Worm (Caenorhabditis elegans) whole organism, L4 larva: ENCODE results near the gene Y69H2.10.

ENCODE experiments used
- F10B5.3 ChIP-seq: sonication (generic microtip); optimal IDR thresholded peaks from 2 replicates; lab custom pipeline; 2016; ENCODE audit warnings: mild to moderate bottlenecking, missing genetic modification characterization, missing compliant biosample characterization
- R02D3.7 ChIP-seq: fragments of 150-350 bp; sonication (generic microtip); optimal IDR thresholded peaks from 3 replicates; lab custom pipeline; 2014; ENCODE audit warnings: missing biosample characterization, missing genetic modification characterization
- T20F7.1 ChIP-seq: fragments of 200-800 bp; sonication (Bioruptor generic); optimal IDR thresholded peaks from 2 replicates; lab custom pipeline; 2018; ENCODE audit warnings: mild to moderate bottlenecking, missing genetic modification characterization, missing compliant biosample characterization
- Y48G9A.11 ChIP-seq: fragments of 200-800 bp; sonication (Bioruptor generic); IDR thresholded peaks from 2 replicates; pipeline ENCODE4 v1.3.6; 2022; ENCODE audit warnings: missing genetic modification reagents, missing genetic modification characterization, missing compliant biosample characterization
- ZK546.5 ChIP-seq, 2 experiments: sonication (generic microtip); optimal IDR thresholded peaks; 2 replicates each; lab custom pipeline; 2017; ENCODE audit warnings: missing biosample characterization in 2 of 2, missing genetic modification characterization in 2 of 2
- aly-2 ChIP-seq: sonication (generic microtip); optimal IDR thresholded peaks from 2 replicates; lab custom pipeline; 2018; ENCODE audit warnings: missing biosample characterization, missing genetic modification characterization
- ceh-20 ChIP-seq: fragments of 200-800 bp; sonication (Bioruptor generic); IDR thresholded peaks from 2 replicates; pipeline ENCODE4 v1.3.6; 2022; ENCODE audit warnings: missing genetic modification reagents, missing genetic modification characterization, missing compliant biosample characterization
- ceh-28 ChIP-seq: fragments of 150-350 bp; optimal IDR thresholded peaks from 2 replicates; lab custom pipeline; 2014; ENCODE audit warnings: missing biosample characterization, missing genetic modification reagents, missing genetic modification characterization
- ceh-32 ChIP-seq: sonication (generic microtip); optimal IDR thresholded peaks from 2 replicates; lab custom pipeline; 2016; ENCODE audit warnings: mild to moderate bottlenecking, missing genetic modification characterization, missing compliant biosample characterization; ENCODE audit not compliant: poor library complexity
- ceh-44 ChIP-seq: fragments of 200-800 bp; sonication (Bioruptor generic); IDR thresholded peaks from 2 replicates; pipeline ENCODE4 v1.3.6; 2022; ENCODE audit warnings: missing genetic modification reagents, missing genetic modification characterization, missing compliant biosample characterization
- cey-2 ChIP-seq: sonication (generic microtip); optimal IDR thresholded peaks from 3 replicates; lab custom pipeline; 2017; ENCODE audit warnings: missing genetic modification characterization, mild to moderate bottlenecking, missing compliant biosample characterization, antibody characterized with exemption, borderline replicate concordance; ENCODE audit not compliant: insufficient read depth
- ctbp-1 ChIP-seq: fragments of 200-800 bp; sonication (Bioruptor generic); IDR thresholded peaks from 2 replicates; pipeline ENCODE4 v1.3.6; 2022; ENCODE audit warnings: missing genetic modification reagents, missing genetic modification characterization, missing compliant biosample characterization
- daf-12 ChIP-seq: fragments of 150-350 bp; optimal IDR thresholded peaks from 2 replicates; lab custom pipeline; 2014; ENCODE audit warnings: missing biosample characterization, missing genetic modification reagents, missing genetic modification characterization
- daf-16 ChIP-seq, 3 experiments: sonication (generic microtip); optimal IDR thresholded peaks; 2 replicates each; lab custom pipeline; 2016 to 2017; ENCODE audit warnings: missing genetic modification characterization in 3 of 3, missing genetic modification reagents in 3 of 3, mild to moderate bottlenecking in 2 of 3, missing compliant biosample characterization in 2 of 3, missing biosample characterization in 1 of 3, moderate library complexity in 1 of 3
- daf-8 ChIP-seq: fragments of 200-800 bp; sonication (Bioruptor generic); IDR thresholded peaks from 2 replicates; pipeline ENCODE4 v1.3.6; 2022; ENCODE audit warnings: missing genetic modification characterization, missing compliant biosample characterization
- dmd-9 ChIP-seq: fragments of 200-800 bp; sonication (Bioruptor generic); IDR thresholded peaks from 2 replicates; pipeline ENCODE4 v1.3.6; 2022; ENCODE audit warnings: missing genetic modification reagents, missing genetic modification characterization, missing compliant biosample characterization
- dpl-1 ChIP-seq: fragments of 150-350 bp; optimal IDR thresholded peaks from 2 replicates; lab custom pipeline; 2014; ENCODE audit warnings: missing biosample characterization, missing genetic modification reagents, missing genetic modification characterization
- gei-8 ChIP-seq: fragments of 200-800 bp; sonication (Bioruptor generic); optimal IDR thresholded peaks from 2 replicates; lab custom pipeline; 2018; ENCODE audit warnings: mild to moderate bottlenecking, missing genetic modification characterization, missing compliant biosample characterization
- hlh-30 ChIP-seq: sonication (generic microtip); optimal IDR thresholded peaks from 2 replicates; lab custom pipeline; 2017; ENCODE audit warnings: antibody characterized with exemption, mild to moderate bottlenecking, missing genetic modification characterization, missing compliant biosample characterization; ENCODE audit not compliant: insufficient read depth
- hmg-1.1 ChIP-seq: fragments of 200-800 bp; sonication (Bioruptor generic); IDR thresholded peaks from 2 replicates; pipeline ENCODE4 v1.3.6; 2022; ENCODE audit warnings: missing genetic modification reagents, missing genetic modification characterization, missing compliant biosample characterization
- jun-1 ChIP-seq: fragments of 150-350 bp; optimal IDR thresholded peaks from 2 replicates; lab custom pipeline; 2014; ENCODE audit warnings: missing biosample characterization, missing genetic modification reagents, missing genetic modification characterization
- lin-13 ChIP-seq: fragments of 150-350 bp; optimal IDR thresholded peaks from 2 replicates; lab custom pipeline; 2014; ENCODE audit warnings: missing biosample characterization, missing genetic modification reagents, missing genetic modification characterization
- lin-39 ChIP-seq: fragments of 150-350 bp; optimal IDR thresholded peaks from 2 replicates; lab custom pipeline; 2014; ENCODE audit warnings: missing biosample characterization, missing genetic modification reagents, missing genetic modification characterization
- mep-1 ChIP-seq: fragments of 150-350 bp; sonication (generic microtip); optimal IDR thresholded peaks from 3 replicates; lab custom pipeline; 2014; ENCODE audit warnings: missing biosample characterization, missing genetic modification characterization
- nhr-102 ChIP-seq: sonication (generic microtip); optimal IDR thresholded peaks from 2 replicates; lab custom pipeline; 2016; ENCODE audit warnings: mild to moderate bottlenecking, missing genetic modification characterization, moderate library complexity, missing compliant biosample characterization
- nhr-11 ChIP-seq: fragments of 150-350 bp; optimal IDR thresholded peaks from 2 replicates; lab custom pipeline; 2014; ENCODE audit warnings: missing biosample characterization, missing genetic modification characterization
- nhr-25 ChIP-seq: sonication (generic microtip); optimal IDR thresholded peaks from 2 replicates; lab custom pipeline; 2017; ENCODE audit warnings: missing genetic modification characterization, mild to moderate bottlenecking, missing compliant biosample characterization, antibody characterized with exemption, moderate library complexity, borderline replicate concordance; ENCODE audit not compliant: insufficient read depth
- nhr-28 ChIP-seq: fragments of 150-350 bp; optimal IDR thresholded peaks from 2 replicates; lab custom pipeline; 2014; ENCODE audit warnings: missing biosample characterization, missing genetic modification characterization
- nhr-42 ChIP-seq: fragments of 200-800 bp; sonication (Bioruptor generic); IDR thresholded peaks from 2 replicates; pipeline ENCODE4 v1.3.6; 2022; ENCODE audit warnings: missing genetic modification characterization, missing compliant biosample characterization
- nhr-6 ChIP-seq: fragments of 150-350 bp; optimal IDR thresholded peaks from 2 replicates; lab custom pipeline; 2014; ENCODE audit warnings: missing biosample characterization, missing genetic modification characterization
- nhr-77 ChIP-seq: fragments of 150-350 bp; optimal IDR thresholded peaks from 2 replicates; lab custom pipeline; 2014; ENCODE audit warnings: missing biosample characterization, missing genetic modification characterization
- set-16 ChIP-seq: fragments of 200-800 bp; sonication (Bioruptor generic); IDR thresholded peaks from 2 replicates; pipeline ENCODE4 v1.3.6; 2022; ENCODE audit warnings: missing genetic modification reagents, missing genetic modification characterization, missing compliant biosample characterization
- skn-1 ChIP-seq: fragments of 150-350 bp; optimal IDR thresholded peaks from 2 replicates; lab custom pipeline; 2014; ENCODE audit warnings: missing biosample characterization, missing genetic modification characterization
- tag-97 ChIP-seq: fragments of 200-800 bp; sonication (Bioruptor generic); IDR thresholded peaks from 2 replicates; pipeline ENCODE4 v1.3.6; 2022; ENCODE audit warnings: missing genetic modification characterization, missing compliant biosample characterization
- unc-130 ChIP-seq: sonication (generic microtip); optimal IDR thresholded peaks from 2 replicates; lab custom pipeline; 2016; ENCODE audit warnings: missing genetic modification reagents, missing genetic modification characterization, missing compliant biosample characterization
- zag-1 ChIP-seq: fragments of 150-350 bp; optimal IDR thresholded peaks from 2 replicates; lab custom pipeline; 2014; ENCODE audit warnings: missing biosample characterization, missing genetic modification characterization
- zip-2 ChIP-seq: fragments of 150-350 bp; optimal IDR thresholded peaks from 2 replicates; lab custom pipeline; 2014; ENCODE audit warnings: missing biosample characterization, missing genetic modification characterization
- ztf-7 ChIP-seq: fragments of 150-350 bp; optimal IDR thresholded peaks from 2 replicates; lab custom pipeline; 2014; ENCODE audit warnings: missing biosample characterization, missing genetic modification characterization

Y69H2.10 gene

ce11 chrV:18670017-18670416, at the start of gene Y69H2.10:
Y69H2.10 (plus strand) TSS chrV:18670317.
- TF ChIP-seq nhr-11 (tag; lab: Kevin White, UChicago) (no peak), zag-1 (tag; lab: Kevin White, UChicago) (no peak), zip-2 (tag; lab: Kevin White, UChicago) (no peak), lin-13 (GFP tag; lab: Kevin White, UChicago) (no peak), lin-39 (no peak), ceh-32 (tag; lab: Kevin White, UChicago) (no peak), jun-1 (tag; lab: Kevin White, UChicago) (no peak), dmd-9 (no peak), daf-8 (no peak), dpl-1 (no peak)

ce11 chrV:18622462-18622861, 47.7 kb upstream of the Y69H2.10 start, which contains the start of gene Y69H2.1:
Y69H2.1 (minus strand) TSS chrV:18622562.
- TF ChIP-seq lin-13 (GFP tag; lab: Kevin White, UChicago), result peak; percentile 36
- TF ChIP-seq nhr-77, result no peak
- TF ChIP-seq set-16 (GFP tag; lab: Robert Waterston, UW), result peak; percentile 42; the same call in 1 of the 2 replicates

- no peak for TF ChIP-seq R02D3.7 (tag; lab: Kevin White, UChicago)
- no peak for TF ChIP-seq nhr-77
- no peak for TF ChIP-seq ztf-7 (tag; lab: Kevin White, UChicago)
- no peak for TF ChIP-seq nhr-42 (GFP tag; lab: Robert Waterston, UW)
- no peak for TF ChIP-seq gei-8
- TF ChIP-seq hlh-30 (tag; lab: Kevin White, UChicago), result no peak
- no peak for TF ChIP-seq aly-2 (tag; lab: Kevin White, UChicago)
- TF ChIP-seq daf-12 (tag; lab: Kevin White, UChicago), result no peak
These were observed 43.4 kb upstream of the Y69H2.10 start, which contains the start of gene Y69H2.15 for ce11 chrV:18626764-18627163. Y69H2.15 (minus strand) TSS chrV:18626864.

- peak in 1 of 2 experiments; percentile 24 for TF ChIP-seq daf-16 (GFP tag; optimal IDR thresholded peaks at IDR 0.05; lab: Kevin White, UChicago)
- no peak for TF ChIP-seq daf-16 (tag; optimal IDR thresholded peaks at IDR 0.05; lab: Kevin White, UChicago)
- TF ChIP-seq ceh-20 (GFP tag; lab: Robert Waterston, UW), result 0 out of 2 replicates have a peak, but pooled peaks have one; percentile 15
- no peak for TF ChIP-seq T20F7.1
- peak; percentile 48 for TF ChIP-seq nhr-11 (tag; lab: Kevin White, UChicago)
- TF ChIP-seq cey-2 (tag; lab: Kevin White, UChicago), result no peak
These were observed 42.7 kb upstream of the Y69H2.10 start for ce11 chrV:18627445-18627844.

- TF ChIP-seq nhr-25 (tag; lab: Kevin White, UChicago) (no peak), ceh-28 (tag; lab: Kevin White, UChicago) (peak; percentile 89)
These were observed 41.2 kb upstream of the Y69H2.10 start for ce11 chrV:18628907-18629306.

ce11 chrV:18631966-18632531, 38.1 kb upstream of the Y69H2.10 start:
- TF ChIP-seq ctbp-1 (GFP tag; lab: Robert Waterston, UW), result no peak
- TF ChIP-seq lin-39, result no peak
- TF ChIP-seq ceh-28 (tag; lab: Kevin White, UChicago), result peak; percentile 87

- TF ChIP-seq nhr-28 (tag; lab: Kevin White, UChicago), result no peak
- TF ChIP-seq nhr-6 (tag; lab: Kevin White, UChicago), result no peak
- no peak for TF ChIP-seq unc-130 (GFP tag; lab: Kevin White, UChicago)
- no peak for TF ChIP-seq ZK546.5 (tag; optimal IDR thresholded peaks at IDR 0.05; lab: Kevin White, UChicago)
- TF ChIP-seq mep-1, result no peak
- TF ChIP-seq F10B5.3 (tag; lab: Kevin White, UChicago), result no peak
- TF ChIP-seq skn-1, result no peak
- TF ChIP-seq ceh-44 (GFP tag; lab: Robert Waterston, UW), result no peak
- TF ChIP-seq tag-97 (GFP tag; lab: Robert Waterston, UW), result no peak
- TF ChIP-seq Y48G9A.11 (GFP tag; lab: Robert Waterston, UW), result no peak
- TF ChIP-seq hmg-1.1 (GFP tag; lab: Robert Waterston, UW), result no peak
- TF ChIP-seq nhr-102 (tag; lab: Kevin White, UChicago), result no peak
These were observed 33.9 kb upstream of the Y69H2.10 start, which contains the start of gene egas-3 for ce11 chrV:18636248-18636647. egas-3 (minus strand) TSS chrV:18636348.
